Fruit fly (Drosophila melanogaster) whole organism: Measurements from ENCODE around the gene CG43273.

Experiments
- Dll ChIP-seq: fragments of >200 bp; optimal IDR thresholded peaks from 2 replicates; lab custom pipeline; 2017
- pan ChIP-seq: fragments of >200 bp; optimal IDR thresholded peaks from 2 replicates; lab custom pipeline; 2017
- psq ChIP-seq: fragments of >200 bp; optimal IDR thresholded peaks from 2 replicates; lab custom pipeline; 2017
- usp ChIP-seq: fragments of >200 bp; optimal IDR thresholded peaks from 2 replicates; lab custom pipeline; 2017; ENCODE audit warnings: missing biosample characterization, missing genetic modification characterization, mixed read lengths

- TF ChIP-seq pan (lab: Kevin White, UChicago): no peak
- no peak for TF ChIP-seq psq (lab: Kevin White, UChicago)
- no peak for TF ChIP-seq Dll
- TF ChIP-seq usp (GFP tag; lab: Kevin White, UChicago): no peak
These were observed 30.3 kb downstream of the CG43273 start, which contains the start of gene CG13639 for dm6 chr3R:24860316-24860826.
